Worm (Caenorhabditis elegans) whole organism, L1 larva: ENCODE results near the gene srw-117.

Experiments
- ceh-82 ChIP-seq, 3 experiments: fragments of 150-350 bp in 1 of 3; sonication (generic microtip) in 2 of 3; optimal IDR thresholded peaks; 2 replicates each; lab custom pipeline; 2014 to 2017; ENCODE audit warnings: missing biosample characterization in 3 of 3, missing genetic modification characterization in 3 of 3
- nhr-20 ChIP-seq: sonication (generic microtip); optimal IDR thresholded peaks from 2 replicates; lab custom pipeline; 2016; ENCODE audit warnings: mild to moderate bottlenecking, missing genetic modification characterization, missing compliant biosample characterization
- unc-86 ChIP-seq: sonication (generic microtip); optimal IDR thresholded peaks from 2 replicates; lab custom pipeline; 2016; ENCODE audit warnings: missing genetic modification characterization, missing compliant biosample characterization

DNA sequence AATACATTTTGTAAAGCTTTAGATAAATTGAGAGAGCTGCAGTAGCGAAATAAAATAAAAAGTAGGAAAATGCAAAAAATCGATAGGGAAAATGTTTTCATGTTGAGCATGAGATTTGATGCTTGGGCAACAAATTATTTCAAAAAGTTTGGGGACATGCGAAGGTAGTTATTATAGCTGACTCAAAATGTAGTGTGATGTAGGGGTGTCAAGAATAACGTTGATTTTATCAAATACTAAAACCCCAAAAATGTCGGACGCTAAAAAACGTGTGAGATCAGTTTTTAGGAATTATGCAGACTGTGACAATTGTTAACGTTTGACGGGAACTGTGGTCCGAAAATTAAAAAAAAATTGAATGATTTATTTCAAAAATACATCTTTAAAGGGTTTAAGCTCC lies 38.1 kb upstream of the srw-117 start, which contains the start of gene irld-12:
- TF ChIP-seq nhr-20 (tag; lab: Kevin White, UChicago) = no peak
- no peak for TF ChIP-seq unc-86 (tag; lab: Kevin White, UChicago)
- no peak for TF ChIP-seq ceh-82 (tag; optimal IDR thresholded peaks at IDR 0.05; lab: Kevin White, UChicago)
